Fruit fly (Drosophila melanogaster): ENCODE results near the gene CG9427.

The CG9427 gene

DNA sequence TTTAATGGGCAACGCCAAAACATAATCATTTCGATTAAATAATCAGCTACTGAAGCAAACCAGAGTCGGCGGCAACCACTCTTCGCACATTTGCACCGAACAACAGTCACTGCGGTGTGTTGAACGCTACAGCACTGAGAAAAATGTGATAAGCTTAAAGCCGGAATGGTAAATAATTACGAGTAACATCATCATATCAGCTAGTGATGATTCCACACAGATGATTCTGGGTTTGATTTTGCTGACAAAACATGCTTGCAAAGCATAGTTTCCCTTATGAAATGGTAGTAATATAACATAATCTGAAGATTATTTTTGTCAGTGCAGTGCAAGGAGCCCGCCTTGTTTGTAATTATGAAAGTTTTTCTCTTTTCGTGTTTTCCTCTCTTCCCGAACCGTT, 28.6 kb downstream of the CG9427 start (continued):
- TF ChIP-seq CG33213 (GFP tag; optimal IDR thresholded peaks at IDR 0.05) (no peak), Mad (GFP tag; optimal IDR thresholded peaks at IDR 0.05) (peak; percentile 18), Oli (tag; optimal IDR thresholded peaks at IDR 0.05) (peak; percentile 74), CG10431 (GFP tag; optimal IDR thresholded peaks at IDR 0.05) (no peak), gem (tag; optimal IDR thresholded peaks at IDR 0.05) (peak; percentile 78), sens-2 (GFP tag; IDR thresholded peaks at IDR 0.05) (no peak), chinmo (GFP tag; IDR thresholded peaks at IDR 0.05; ENCODE audit: partially characterized antibody) (no peak), gro (GFP tag; optimal IDR thresholded peaks at IDR 0.05) (no peak), dan (GFP tag; IDR thresholded peaks at IDR 0.05) (no peak), HmgD (GFP tag; optimal IDR thresholded peaks at IDR 0.05) (no peak), CG9797 (GFP tag; optimal IDR thresholded peaks at IDR 0.05) (no peak), CG3726 (GFP tag; IDR thresholded peaks at IDR 0.05) (no peak), wdn (GFP tag; IDR thresholded peaks at IDR 0.05) (no peak), caup (GFP tag; optimal IDR thresholded peaks at IDR 0.05; ENCODE audit: severe bottlenecking) (no peak), CrebB (tag; optimal IDR thresholded peaks at IDR 0.05) (no peak), so (GFP tag; IDR thresholded peaks at IDR 0.05) (0 out of 3 replicates have a peak, but pooled peaks have one; percentile 15), CG34376 (GFP tag; optimal IDR thresholded peaks at IDR 0.05) (no peak), CG12219 (GFP tag; optimal IDR thresholded peaks at IDR 0.05) (peak; percentile 59), CG4424 (GFP tag; optimal IDR thresholded peaks at IDR 0.05) (peak; percentile 55), CG4282 (GFP tag; optimal IDR thresholded peaks at IDR 0.05) (no peak), CkIIα-i1 (GFP tag; IDR thresholded peaks at IDR 0.05) (no peak), wek (GFP tag; optimal IDR thresholded peaks at IDR 0.05) (no peak), Hmx (GFP tag; optimal IDR thresholded peaks at IDR 0.05) (no peak), lab (GFP tag; optimal IDR thresholded peaks at IDR 0.05) (peak; percentile 37), schlank (tag; optimal IDR thresholded peaks at IDR 0.05) (no peak), tio (GFP tag; optimal IDR thresholded peaks at IDR 0.05) (peak; percentile 29), cad (GFP tag; optimal IDR thresholded peaks at IDR 0.05) (no peak), CG6175 (GFP tag; IDR thresholded peaks at IDR 0.05) (no peak), Aef1 (GFP tag; IDR thresholded peaks at IDR 0.05) (no peak), run (tag; optimal IDR thresholded peaks at IDR 0.05) (no peak), Med (GFP tag) (peak; percentile 58), CG15601 (tag; optimal IDR thresholded peaks at IDR 0.05) (peak; percentile 19), emc (GFP tag; optimal IDR thresholded peaks at IDR 0.05) (no peak), slp2 (GFP tag; optimal IDR thresholded peaks at IDR 0.05) (peak; percentile 36), CG1529 (GFP tag; optimal IDR thresholded peaks at IDR 0.05) (peak; percentile 52), dati (GFP tag; IDR thresholded peaks at IDR 0.05) (no peak), Antp (GFP tag; optimal IDR thresholded peaks at IDR 0.05) (peak; percentile 58), CG11085 (GFP tag; IDR thresholded peaks at IDR 0.05) (no peak), Awh (GFP tag; IDR thresholded peaks at IDR 0.05) (no peak), CG10462 (GFP tag; optimal IDR thresholded peaks at IDR 0.05) (peak; percentile 46), pita (GFP tag; optimal IDR thresholded peaks at IDR 0.05) (no peak), CG31224 (GFP tag; IDR thresholded peaks at IDR 0.05) (no peak), tap (tag; optimal IDR thresholded peaks at IDR 0.05) (peak; percentile 38), Asciz (GFP tag; optimal IDR thresholded peaks at IDR 0.05) (peak; percentile 53), NK7.1 (GFP tag; optimal IDR thresholded peaks at IDR 0.05) (no peak), CG15514 (GFP tag; optimal IDR thresholded peaks at IDR 0.05) (no peak), HLH3B (GFP tag; IDR thresholded peaks at IDR 0.05) (0 out of 2 replicates have a peak, but pooled peaks have one; percentile 31), al (GFP tag; IDR thresholded peaks at IDR 0.05) (no peak), CG16863 (GFP tag; optimal IDR thresholded peaks at IDR 0.05) (peak; percentile 59), gsb-n (tag; optimal IDR thresholded peaks at IDR 0.05) (peak; percentile 57), Hsf (GFP tag; optimal IDR thresholded peaks at IDR 0.05) (peak; percentile 36), PHDP (tag; optimal IDR thresholded peaks at IDR 0.05) (peak; percentile 43)

Measured in whole organism, embryonic.